Worm (Caenorhabditis elegans): ENCODE results near the gene cutl-17.

- TF ChIP-seq ref-2 (tag; optimal IDR thresholded peaks at IDR 0.05) (no peak), elt-2 (tag; optimal IDR thresholded peaks at IDR 0.05) (no peak), odd-2 (tag; optimal IDR thresholded peaks at IDR 0.05) (no peak), ceh-31 (tag; optimal IDR thresholded peaks at IDR 0.05) (no peak), nhr-11 (tag; optimal IDR thresholded peaks at IDR 0.05) (no peak), nhr-232 (tag; optimal IDR thresholded peaks at IDR 0.05) (no peak), tbx-7 (tag; optimal IDR thresholded peaks at IDR 0.05) (no peak), lin-11 (tag; optimal IDR thresholded peaks at IDR 0.05) (no peak)
Measured at ce11 chrIV:9498088-9498487, 40.8 kb upstream of the cutl-17 start, which contains the start of gene sru-4.

Measured in whole organism, late embryonic.